Worm (Caenorhabditis elegans) whole organism, L4/young adult: Measurements from ENCODE around the gene twk-5.

Experiments
- W03F9.2 ChIP-seq: fragments of 150-350 bp; optimal IDR thresholded peaks from 2 replicates; lab custom pipeline; 2014; ENCODE audit warnings: missing biosample characterization, missing genetic modification characterization
- dao-5 ChIP-seq: sonication (generic microtip); optimal IDR thresholded peaks from 2 replicates; lab custom pipeline; 2016; ENCODE audit warnings: missing genotype, missing genetic modification characterization, moderate library complexity, missing compliant biosample characterization
- him-1 ChIP-seq: sonication (generic microtip); optimal IDR thresholded peaks from 2 replicates; lab custom pipeline; 2016; ENCODE audit warnings: missing genotype, missing genetic modification reagents, missing genetic modification characterization, missing compliant biosample characterization

Gene twk-5

DNA sequence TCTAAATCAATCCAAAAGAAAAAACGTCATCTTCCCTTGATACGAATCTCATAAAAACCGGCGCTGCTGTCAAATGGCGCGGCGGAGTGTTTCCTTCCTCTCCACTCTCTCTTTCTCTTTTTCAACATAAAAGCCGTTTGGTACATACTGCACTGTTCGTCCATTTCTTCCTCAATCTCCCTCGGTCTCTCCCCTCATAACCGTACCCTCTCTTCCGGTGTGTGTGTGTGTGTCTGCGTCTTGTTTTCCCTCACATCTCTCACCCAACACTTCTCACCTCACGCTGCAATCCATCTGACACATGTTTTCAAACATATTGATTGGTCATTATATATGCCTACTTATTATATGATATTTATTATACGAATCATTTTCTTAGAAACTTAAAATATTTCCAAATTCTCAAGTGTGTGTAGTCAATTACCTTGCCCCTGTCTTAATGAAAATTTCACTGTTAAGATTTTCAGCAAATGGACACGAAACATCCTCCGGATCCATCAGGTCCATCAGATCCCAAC is 20.6 kb downstream of the twk-5 start, which contains the start of the genes aars-1 and rga-1:
Gene aars-1 (minus strand): TSS at position 71 of the 518 bp plus-strand sequence.
Gene rga-1 (plus strand): TSS at position 468 of the 518 bp plus-strand sequence.
- TF ChIP-seq W03F9.2 (tag; lab: Kevin White, UChicago) (peak; percentile 47), him-1 (tag; lab: Kevin White, UChicago) (no peak), dao-5 (tag; lab: Kevin White, UChicago) (no peak)

DNA sequence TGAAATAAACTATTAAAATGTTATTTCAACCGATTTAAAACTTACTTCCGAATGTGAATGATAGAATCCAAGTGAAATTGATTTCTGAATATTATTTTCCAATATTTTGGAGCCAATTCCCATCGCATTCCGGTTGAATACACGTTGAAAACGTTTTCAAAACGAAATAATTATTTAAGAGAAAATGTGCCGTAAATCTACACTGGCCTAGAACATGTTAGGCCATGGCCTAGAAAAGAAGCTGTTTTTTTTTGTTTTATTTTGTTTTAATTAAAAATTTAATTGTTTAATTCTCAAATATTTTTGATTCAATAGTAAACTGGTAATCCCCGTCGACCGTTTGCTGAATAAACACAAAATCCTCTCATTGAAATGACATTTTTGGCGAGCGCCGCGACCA is 21.2 kb downstream of the twk-5 start:
- TF ChIP-seq W03F9.2 (tag; lab: Kevin White, UChicago): no peak
- TF ChIP-seq dao-5 (tag; lab: Kevin White, UChicago): no peak

ce11 chrII:11459883-11460282 is 25.2 kb downstream of the twk-5 start:
- no peak for TF ChIP-seq him-1 (tag; lab: Kevin White, UChicago)
- no peak for TF ChIP-seq dao-5 (tag; lab: Kevin White, UChicago)
- TF ChIP-seq W03F9.2 (tag; lab: Kevin White, UChicago): no peak

DNA sequence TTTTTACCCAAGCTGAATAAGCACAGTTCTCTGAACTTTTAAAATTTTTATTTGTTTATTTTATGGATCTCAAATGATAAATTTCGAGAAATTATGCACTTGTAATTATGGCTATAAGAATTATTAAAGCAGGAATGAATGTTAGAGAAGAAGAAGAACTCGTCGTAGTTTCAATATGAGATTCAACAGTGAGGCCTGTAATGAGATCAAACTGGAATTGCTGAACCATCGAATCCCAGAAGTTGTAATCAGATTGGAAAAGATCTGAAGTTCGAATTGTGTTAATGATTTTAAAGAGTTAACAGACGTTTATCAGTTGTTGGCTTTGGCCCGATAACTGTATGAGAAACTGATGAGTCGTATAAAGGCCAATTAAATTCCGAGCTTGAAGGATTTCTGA is 29.4 kb downstream of the twk-5 start:
- TF ChIP-seq him-1 (tag; lab: Kevin White, UChicago) (no peak), dao-5 (tag; lab: Kevin White, UChicago) (no peak), W03F9.2 (tag; lab: Kevin White, UChicago) (no peak)

ce11 chrII:11455140-11455539 is 30.0 kb downstream of the twk-5 start:
- no peak for TF ChIP-seq W03F9.2 (tag; lab: Kevin White, UChicago)
- no peak for TF ChIP-seq dao-5 (tag; lab: Kevin White, UChicago)
- TF ChIP-seq him-1 (tag; lab: Kevin White, UChicago): no peak

- TF ChIP-seq W03F9.2 (tag; lab: Kevin White, UChicago) (no peak), him-1 (tag; lab: Kevin White, UChicago) (no peak), dao-5 (tag; lab: Kevin White, UChicago) (no peak)
These were observed 31.5 kb downstream of the twk-5 start for ce11 chrII:11453639-11454038.

ce11 chrII:11453025-11453424 is 32.1 kb downstream of the twk-5 start, which contains the start of gene rsp-1:
Gene rsp-1, plus strand, starts transcription at chrII:11453362.
- TF ChIP-seq W03F9.2 (tag; lab: Kevin White, UChicago) (peak; percentile 96), him-1 (tag; lab: Kevin White, UChicago) (peak; percentile 64), dao-5 (tag; lab: Kevin White, UChicago) (peak; percentile 39)

DNA sequence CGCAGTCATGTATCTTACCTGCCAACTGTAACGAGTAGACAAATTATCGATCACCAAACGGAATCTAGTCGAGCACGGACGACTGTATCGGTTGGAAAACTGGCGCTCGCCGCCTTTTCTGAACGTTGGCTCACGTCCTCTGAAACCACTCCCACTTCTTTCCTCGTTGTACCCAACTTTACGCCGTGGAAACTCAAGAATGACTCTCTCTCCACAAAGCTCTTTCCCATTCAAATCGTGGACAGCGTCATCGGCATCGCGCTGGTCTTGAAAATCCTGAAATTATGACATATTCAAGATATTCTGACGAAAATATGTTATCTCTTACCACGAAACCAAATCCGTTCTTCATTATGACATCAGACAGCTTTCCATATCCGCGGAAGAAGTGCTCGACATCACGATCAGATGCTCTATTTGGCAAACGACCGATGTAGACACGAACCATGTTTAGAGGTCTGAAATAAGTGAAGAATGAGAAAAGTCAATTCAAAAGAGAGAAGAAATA is 32.5 kb downstream of the twk-5 start, which contains the start of gene rsp-2:
Gene rsp-2 (minus strand): TSS at position 458 of the 508 bp plus-strand sequence.
- no peak for TF ChIP-seq W03F9.2 (tag; lab: Kevin White, UChicago)
- no peak for TF ChIP-seq him-1 (tag; lab: Kevin White, UChicago)
- no peak for TF ChIP-seq dao-5 (tag; lab: Kevin White, UChicago)

ce11 chrII:11451738-11452137 is 33.4 kb downstream of the twk-5 start:
- TF ChIP-seq him-1 (tag; lab: Kevin White, UChicago) (no peak), dao-5 (tag; lab: Kevin White, UChicago) (no peak), W03F9.2 (tag; lab: Kevin White, UChicago) (no peak)

ce11 chrII:11450882-11451281 is 34.2 kb downstream of the twk-5 start:
- TF ChIP-seq dao-5 (tag; lab: Kevin White, UChicago): no peak
- no peak for TF ChIP-seq him-1 (tag; lab: Kevin White, UChicago)
- no peak for TF ChIP-seq W03F9.2 (tag; lab: Kevin White, UChicago)

ce11 chrII:11448753-11449152 is 36.3 kb downstream of the twk-5 start, which contains the start of gene W02B12.1:
Gene W02B12.1, plus strand, starts transcription at chrII:11449021.
- no peak for TF ChIP-seq W03F9.2 (tag; lab: Kevin White, UChicago)

DNA sequence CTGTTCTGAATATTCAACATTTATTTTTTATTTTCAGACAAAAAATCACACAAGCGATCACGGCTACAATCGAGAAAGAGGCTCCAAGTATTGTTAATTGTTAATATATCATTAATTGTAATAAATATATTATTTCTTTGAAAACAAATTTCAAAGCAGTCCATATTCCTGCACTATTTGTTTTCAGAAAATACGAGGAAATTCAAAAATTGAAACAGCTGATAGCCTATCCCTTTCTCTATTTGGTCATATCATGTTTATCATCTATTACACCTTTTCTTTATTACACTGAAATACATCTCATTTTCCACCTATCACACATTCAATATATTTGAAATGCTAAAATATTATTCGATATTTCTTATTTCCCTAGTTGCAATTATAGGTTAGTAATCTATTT is 40.1 kb downstream of the twk-5 start, which contains the start of gene W02B12.13:
Gene W02B12.13 (plus strand): TSS at position 301 of the 400 bp plus-strand sequence.
- TF ChIP-seq him-1 (tag; lab: Kevin White, UChicago): no peak

DNA sequence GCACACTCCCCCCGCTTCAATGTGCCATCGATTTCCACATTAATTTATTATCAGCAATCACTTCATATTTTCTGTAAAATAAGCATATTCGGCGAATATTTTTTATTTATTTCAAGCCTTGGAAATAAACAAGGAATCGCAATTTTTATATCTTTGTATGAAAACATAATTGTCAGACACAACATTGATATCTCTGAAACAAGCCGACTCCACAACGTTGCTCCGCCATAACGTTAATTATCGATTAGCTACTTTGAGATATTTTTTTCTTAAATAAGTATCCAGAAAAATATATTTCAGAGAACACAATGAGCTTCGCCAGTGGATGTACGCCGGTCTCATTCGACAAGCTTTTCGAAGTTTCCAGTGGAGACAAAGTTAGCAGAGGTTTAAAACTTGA is 41.2 kb downstream of the twk-5 start, which contains the start of gene adbp-1:
Gene adbp-1 (plus strand): TSS at position 301 of the 400 bp plus-strand sequence.
- TF ChIP-seq W03F9.2 (tag; lab: Kevin White, UChicago): no peak

ce11 chrII:11443128-11443527 is 42.0 kb downstream of the twk-5 start:
- TF ChIP-seq dao-5 (tag; lab: Kevin White, UChicago) (no peak), W03F9.2 (tag; lab: Kevin White, UChicago) (no peak), him-1 (tag; lab: Kevin White, UChicago) (no peak)
